Worm (Caenorhabditis elegans): ENCODE measurements around the gene K10D11.3.

ce11 chrIV:12971994-12972520 is 13.9 kb downstream of the K10D11.3 start:
- TF ChIP-seq ceh-6 (GFP tag; optimal IDR thresholded peaks at IDR 0.05): no peak
- TF ChIP-seq Y22D7AL.16 (tag; optimal IDR thresholded peaks at IDR 0.05): no peak
- TF ChIP-seq ceh-34 (tag; optimal IDR thresholded peaks at IDR 0.05): no peak
